Fruit fly (Drosophila melanogaster): ENCODE measurements around the gene CG32270.

The CG32270 gene

DNA sequence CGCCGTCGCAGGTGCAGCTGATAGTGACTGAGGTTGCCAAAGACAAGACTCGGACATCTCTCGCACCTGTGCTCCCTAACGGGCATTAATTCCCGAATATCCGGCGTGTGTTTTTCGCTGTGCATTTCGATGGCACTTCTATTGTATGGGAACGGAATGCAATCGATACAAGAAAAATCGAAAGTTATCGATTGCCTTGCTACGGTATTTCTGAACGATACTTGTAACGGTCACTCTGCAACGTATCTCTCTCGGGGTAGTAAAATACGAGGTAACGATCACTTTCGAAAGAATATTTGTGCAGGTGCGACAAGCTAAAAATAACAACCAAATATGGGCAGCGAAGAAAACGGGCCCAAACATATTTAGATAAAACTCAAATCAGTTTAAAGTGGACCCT, 43.8 kb downstream of the CG32270 start, which contains the start of gene CG32280 (continued):
- TF ChIP-seq CG2202 (tag; optimal IDR thresholded peaks at IDR 0.05) (no peak), CG18764 (GFP tag; optimal IDR thresholded peaks at IDR 0.05) (no peak), CG12659 (GFP tag; optimal IDR thresholded peaks at IDR 0.05) (peak; percentile 65), bbx (GFP tag; IDR thresholded peaks at IDR 0.05; ENCODE audit: partially characterized antibody) (peak; percentile 91), Dref (GFP tag; IDR thresholded peaks at IDR 0.05) (peak; percentile 96), gro (GFP tag; optimal IDR thresholded peaks at IDR 0.05) (peak; percentile 61), PHDP (tag; optimal IDR thresholded peaks at IDR 0.05) (peak; percentile 4), sens-2 (GFP tag; IDR thresholded peaks at IDR 0.05) (no peak), chm (GFP tag; IDR thresholded peaks at IDR 0.05) (peak; percentile 40; the same call in 1 of the 2 replicates), Dll (GFP tag; IDR thresholded peaks at IDR 0.05; ENCODE audit: partially characterized antibody) (peak; percentile 82), CG31441 (GFP tag; IDR thresholded peaks at IDR 0.05) (no peak), CG7928 (GFP tag; optimal IDR thresholded peaks at IDR 0.05) (no peak), CG17361 (GFP tag; IDR thresholded peaks at IDR 0.05) (0 out of 3 replicates have a peak, but pooled peaks have one; percentile 12), Dad (GFP tag; optimal IDR thresholded peaks at IDR 0.05) (peak; percentile 32), Rfx (GFP tag; IDR thresholded peaks at IDR 0.05) (peak; percentile 43; the same call in 1 of the 2 replicates), rib (GFP tag; IDR thresholded peaks at IDR 0.05) (no peak), CG4404 (GFP tag; IDR thresholded peaks at IDR 0.05) (no peak), CG6854 (GFP tag; optimal IDR thresholded peaks at IDR 0.05) (no peak), slp2 (GFP tag; optimal IDR thresholded peaks at IDR 0.05) (peak; percentile 24), sens (GFP tag) (peak; percentile 91), CG10979 (tag; optimal IDR thresholded peaks at IDR 0.05) (no peak), Stat92E (GFP tag; optimal IDR thresholded peaks at IDR 0.05) (peak in 1 of 3 experiments; percentile 61), Hr78 (GFP tag; optimal IDR thresholded peaks at IDR 0.05) (no peak), CG4820 (GFP tag; optimal IDR thresholded peaks at IDR 0.05) (no peak), knrl (GFP tag; IDR thresholded peaks at IDR 0.05; ENCODE audit: partially characterized antibody) (peak; percentile 80), p53 (GFP tag; optimal IDR thresholded peaks at IDR 0.05) (no peak), CG3847 (GFP tag; IDR thresholded peaks at IDR 0.05) (peak; percentile 41; the same call in 1 of the 2 replicates), ttk (GFP tag; IDR thresholded peaks at IDR 0.05) (0 out of 2 replicates have a peak, but pooled peaks have one; percentile 7), CG2712 (tag; optimal IDR thresholded peaks at IDR 0.05) (peak; percentile 49), nerfin-2 (GFP tag; IDR thresholded peaks at IDR 0.05; ENCODE audit: partially characterized antibody) (peak; percentile 81), lilli (GFP tag; optimal IDR thresholded peaks at IDR 0.05) (peak; percentile 48), gt (GFP tag; IDR thresholded peaks at IDR 0.05) (no peak), tll (GFP tag; optimal IDR thresholded peaks at IDR 0.05) (no peak), ERR (GFP tag; optimal IDR thresholded peaks at IDR 0.05) (peak; percentile 5), stwl (tag; optimal IDR thresholded peaks at IDR 0.05) (peak; percentile 65), CG3838 (GFP tag; optimal IDR thresholded peaks at IDR 0.05) (no peak), Max (GFP tag; optimal IDR thresholded peaks at IDR 0.05) (peak; percentile 33), CG3065 (GFP tag; optimal IDR thresholded peaks at IDR 0.05) (no peak), Hey (tag; optimal IDR thresholded peaks at IDR 0.05) (no peak), hbn (GFP tag; IDR thresholded peaks at IDR 0.05; ENCODE audit: partially characterized antibody) (peak; percentile 91), CG10267 (tag; optimal IDR thresholded peaks at IDR 0.05) (peak; percentile 48), Adf1 (GFP tag; IDR thresholded peaks at IDR 0.05) (0 out of 2 replicates have a peak, but pooled peaks have one; percentile 12), CrebB (tag; optimal IDR thresholded peaks at IDR 0.05) (peak; percentile 35), CG16815 (GFP tag; optimal IDR thresholded peaks at IDR 0.05) (no peak), amos (GFP tag; IDR thresholded peaks at IDR 0.05; ENCODE audit: partially characterized antibody) (peak; percentile 91), btn (GFP tag; optimal IDR thresholded peaks at IDR 0.05) (no peak), nau (GFP tag; optimal IDR thresholded peaks at IDR 0.05) (no peak), HLHmδ (GFP tag; optimal IDR thresholded peaks at IDR 0.05) (peak; percentile 69), sug (tag; optimal IDR thresholded peaks at IDR 0.05) (peak; percentile 22), CG4617 (GFP tag; optimal IDR thresholded peaks at IDR 0.05; ENCODE audit: borderline replicate concordance) (peak; percentile 52)
